Fruit fly (Drosophila melanogaster): Measurements from ENCODE around the gene CG7988.

CG7988 gene

dm6 chr3R:18223434-18223833 lies 3.1 kb downstream of the CG7988 start, which contains the start of the genes mTerf5 and Non3 (continued):
- TF ChIP-seq Bdp1 (GFP tag; optimal IDR thresholded peaks at IDR 0.05) (peak; percentile 12), Bgb (GFP tag; IDR thresholded peaks at IDR 0.05; ENCODE audit: partially characterized antibody) (peak; percentile 85), pnt (GFP tag; optimal IDR thresholded peaks at IDR 0.05) (no peak), trh (GFP tag; optimal IDR thresholded peaks at IDR 0.05) (no peak), tin (GFP tag; optimal IDR thresholded peaks at IDR 0.05) (peak; percentile 51), zen2 (GFP tag; IDR thresholded peaks at IDR 0.05; ENCODE audit: partially characterized antibody) (peak; percentile 83; the same call in 2 of the 3 replicates), bcd (GFP tag; optimal IDR thresholded peaks at IDR 0.05) (peak; percentile 44), CG11085 (GFP tag; IDR thresholded peaks at IDR 0.05) (no peak), fd64A (GFP tag; optimal IDR thresholded peaks at IDR 0.05) (no peak), pita (GFP tag; optimal IDR thresholded peaks at IDR 0.05) (no peak), CG8765 (GFP tag; IDR thresholded peaks at IDR 0.05) (peak; percentile 31; the same call in 1 of the 2 replicates), nom (GFP tag; optimal IDR thresholded peaks at IDR 0.05) (peak; percentile 27), p53 (GFP tag; optimal IDR thresholded peaks at IDR 0.05) (no peak), ewg (GFP tag; optimal IDR thresholded peaks at IDR 0.05) (peak; percentile 81), CG2129 (GFP tag; IDR thresholded peaks at IDR 0.05; ENCODE audit: partially characterized antibody) (peak; percentile 91), CG1832 (GFP tag; optimal IDR thresholded peaks at IDR 0.05) (no peak), Lim3 (GFP tag; IDR thresholded peaks at IDR 0.05) (no peak), CG32767 (GFP tag; IDR thresholded peaks at IDR 0.05) (peak; percentile 61), C15 (GFP tag; IDR thresholded peaks at IDR 0.05) (no peak), CG2199 (GFP tag; IDR thresholded peaks at IDR 0.05) (no peak), CG1024 (GFP tag; IDR thresholded peaks at IDR 0.05) (no peak), Oaz (GFP tag; IDR thresholded peaks at IDR 0.05) (no peak), Meics (GFP tag; optimal IDR thresholded peaks at IDR 0.05) (peak; percentile 65), kay (GFP tag; optimal IDR thresholded peaks at IDR 0.05) (no peak), zen (tag; optimal IDR thresholded peaks at IDR 0.05) (peak; percentile 67), Hsf (GFP tag; optimal IDR thresholded peaks at IDR 0.05) (peak; percentile 17), CG14667 (GFP tag; IDR thresholded peaks at IDR 0.05) (no peak), CG4617 (GFP tag; optimal IDR thresholded peaks at IDR 0.05; ENCODE audit: borderline replicate concordance) (peak; percentile 61), CG12942 (GFP tag; optimal IDR thresholded peaks at IDR 0.05) (peak; percentile 46), Spps (tag; optimal IDR thresholded peaks at IDR 0.05) (peak; percentile 16), zfh1 (GFP tag; IDR thresholded peaks at IDR 0.05) (peak; percentile 58; the same call in 1 of the 3 replicates), pfk (GFP tag; optimal IDR thresholded peaks at IDR 0.05) (no peak), BtbVII (GFP tag; optimal IDR thresholded peaks at IDR 0.05) (no peak), yki (optimal IDR thresholded peaks at IDR 0.05) (no peak), lov (optimal IDR thresholded peaks at IDR 0.05) (no peak), lov (GFP tag; IDR thresholded peaks at IDR 0.05) (no peak), ind (GFP tag; optimal IDR thresholded peaks at IDR 0.05) (peak; percentile 68), CG14965 (GFP tag; optimal IDR thresholded peaks at IDR 0.05; ENCODE audit: borderline replicate concordance) (no peak), Ravus (GFP tag; IDR thresholded peaks at IDR 0.05) (no peak; the same call in 1 of the 2 replicates), ttk (GFP tag; IDR thresholded peaks at IDR 0.05) (no peak), HLH4C (GFP tag; IDR thresholded peaks at IDR 0.05; ENCODE audit: partially characterized antibody) (peak; percentile 86), CG11398 (GFP tag; optimal IDR thresholded peaks at IDR 0.05) (no peak), Sin3A (optimal IDR thresholded peaks at IDR 0.05) (no peak), Blimp-1 (GFP tag; optimal IDR thresholded peaks at IDR 0.05) (peak; percentile 54), CG17912 (GFP tag; optimal IDR thresholded peaks at IDR 0.05) (peak; percentile 22), CG15269 (tag; optimal IDR thresholded peaks at IDR 0.05) (peak; percentile 63), ken (GFP tag; IDR thresholded peaks at IDR 0.05) (peak; percentile 45; the same call in 1 of the 3 replicates), Nf-YC (tag; optimal IDR thresholded peaks at IDR 0.05) (peak; percentile 65), Adf1 (GFP tag; IDR thresholded peaks at IDR 0.05) (peak; percentile 17; the same call in 1 of the 2 replicates), Deaf1 (tag; optimal IDR thresholded peaks at IDR 0.05) (no peak), CG16813 (GFP tag; IDR thresholded peaks at IDR 0.05; ENCODE audit: partially characterized antibody) (peak; percentile 89), CG4404 (GFP tag; IDR thresholded peaks at IDR 0.05) (peak; percentile 34; the same call in 1 of the 2 replicates)

Data from whole organism, embryonic.